Worm (Caenorhabditis elegans): ENCODE results near the gene srh-301.
"Not testable (repeated sequence)": the region's sequence is repeated elsewhere in the genome, so short reads cannot be mapped to it uniquely, and the experiment has no call there.

srh-301 gene

ce11 chrV:17857901-17858300 lies 33.2 kb downstream of the srh-301 start (continued):
- no peak for TF ChIP-seq egl-27 (tag; optimal IDR thresholded peaks at IDR 0.05)
- TF ChIP-seq jun-1 (tag; optimal IDR thresholded peaks at IDR 0.05), result peak; percentile 73
- no peak for TF ChIP-seq nhr-43 (tag; optimal IDR thresholded peaks at IDR 0.05; ENCODE audit: poor library complexity, severe bottlenecking)
- peak; percentile 99 for TF ChIP-seq nfya-1 (tag; optimal IDR thresholded peaks at IDR 0.05; ENCODE audit: insufficient read depth)
- TF ChIP-seq skn-1 (tag; optimal IDR thresholded peaks at IDR 0.05), result peak; percentile 33
- TF ChIP-seq snpc-4 (tag; optimal IDR thresholded peaks at IDR 0.05), result peak; percentile 63
- TF ChIP-seq R02D3.7 (tag; optimal IDR thresholded peaks at IDR 0.05), result peak; percentile 65
- no peak for TF ChIP-seq nhr-237 (tag; optimal IDR thresholded peaks at IDR 0.05)
- no peak for TF ChIP-seq mml-1 (tag; optimal IDR thresholded peaks at IDR 0.05)
- no peak for TF ChIP-seq ZK546.5 (tag; optimal IDR thresholded peaks at IDR 0.05)
- no peak for TF ChIP-seq unc-39 (tag; optimal IDR thresholded peaks at IDR 0.05)

- TF ChIP-seq ceh-82 (tag; optimal IDR thresholded peaks at IDR 0.05), result no peak
These were observed 34.4 kb downstream of the srh-301 start for ce11 chrV:17859065-17859464.

ce11 chrV:17859519-17859918 lies 34.8 kb downstream of the srh-301 start:
- TF ChIP-seq fkh-10 (GFP tag; optimal IDR thresholded peaks at IDR 0.05) (no peak), elt-1 (tag; optimal IDR thresholded peaks at IDR 0.05) (no peak), nhr-11 (tag; optimal IDR thresholded peaks at IDR 0.05) (no peak), nhr-28 (tag; optimal IDR thresholded peaks at IDR 0.05) (no peak)

- TF ChIP-seq mdl-1, elt-3, daf-12 (tag; optimal IDR thresholded peaks at IDR 0.05): not testable (repeated sequence)
These were observed 40.6 kb downstream of the srh-301 start, which contains the start of gene Y59A8A.8 for ce11 chrV:17865309-17865708. Gene Y59A8A.8 (plus strand): TSS chrV:17865609.

ce11 chrV:17870569-17870968 lies 45.9 kb downstream of the srh-301 start, which contains the start of gene csn-1:
Gene csn-1 (minus strand): TSS chrV:17870651.
- peak; percentile 31 for TF ChIP-seq snpc-4 (tag; optimal IDR thresholded peaks at IDR 0.05)
- TF ChIP-seq pha-4 (tag; optimal IDR thresholded peaks at IDR 0.05), result peak; percentile 45
- TF ChIP-seq pqm-1 (tag; optimal IDR thresholded peaks at IDR 0.05), result no peak
- TF ChIP-seq sea-2 (GFP tag; optimal IDR thresholded peaks at IDR 0.05), result no peak
- no peak for TF ChIP-seq nhr-25 (tag; optimal IDR thresholded peaks at IDR 0.05)
- no peak for TF ChIP-seq nhr-28 (tag; optimal IDR thresholded peaks at IDR 0.05)
- TF ChIP-seq eor-1 (tag; optimal IDR thresholded peaks at IDR 0.05), result no peak
- TF ChIP-seq egl-5 (tag; optimal IDR thresholded peaks at IDR 0.05), result no peak
- TF ChIP-seq fkh-2 (tag; optimal IDR thresholded peaks at IDR 0.05), result no peak
- no peak for TF ChIP-seq skn-1 (tag; optimal IDR thresholded peaks at IDR 0.05)
- no peak for TF ChIP-seq nhr-11 (tag; optimal IDR thresholded peaks at IDR 0.05)
- TF ChIP-seq tbx-2 (tag; optimal IDR thresholded peaks at IDR 0.05), result no peak
- TF ChIP-seq lin-15B (tag; optimal IDR thresholded peaks at IDR 0.05), result peak; percentile 52
- no peak for TF ChIP-seq nhr-12 (tag; optimal IDR thresholded peaks at IDR 0.05)
- no peak for TF ChIP-seq egl-27 (tag; optimal IDR thresholded peaks at IDR 0.05)
- no peak for TF ChIP-seq ceh-9 (tag; optimal IDR thresholded peaks at IDR 0.05)
- TF ChIP-seq mdl-1 (tag; optimal IDR thresholded peaks at IDR 0.05), result no peak
- no peak for TF ChIP-seq ceh-28 (tag; optimal IDR thresholded peaks at IDR 0.05)
- no peak for TF ChIP-seq nhr-23 (tag; optimal IDR thresholded peaks at IDR 0.05)
- no peak for TF ChIP-seq fkh-10 (GFP tag; optimal IDR thresholded peaks at IDR 0.05)
- TF ChIP-seq elt-1 (tag; optimal IDR thresholded peaks at IDR 0.05), result no peak
- TF ChIP-seq zag-1 (tag; optimal IDR thresholded peaks at IDR 0.05), result no peak
- peak; percentile 7 for TF ChIP-seq hmg-11 (tag; optimal IDR thresholded peaks at IDR 0.05)
- TF ChIP-seq jun-1 (tag; optimal IDR thresholded peaks at IDR 0.05), result no peak

ce11 chrV:17871049-17871448 lies 46.3 kb downstream of the srh-301 start, which contains the start of gene phf-14:
Gene phf-14 (plus strand): TSS chrV:17871393.
- peak; percentile 14 for TF ChIP-seq pqm-1 (tag; optimal IDR thresholded peaks at IDR 0.05)
- peak; percentile 22 for TF ChIP-seq ceh-82 (tag; optimal IDR thresholded peaks at IDR 0.05)
- peak; percentile 73 for TF ChIP-seq pha-4 (tag; optimal IDR thresholded peaks at IDR 0.05)
- TF ChIP-seq nhr-23 (tag; optimal IDR thresholded peaks at IDR 0.05), result peak; percentile 55
- peak; percentile 43 for TF ChIP-seq snpc-4 (tag; optimal IDR thresholded peaks at IDR 0.05)
- no peak for TF ChIP-seq elt-1 (tag; optimal IDR thresholded peaks at IDR 0.05)
- TF ChIP-seq lin-15B (tag; optimal IDR thresholded peaks at IDR 0.05), result peak; percentile 80
- peak; percentile 50 for TF ChIP-seq nfya-1 (tag; optimal IDR thresholded peaks at IDR 0.05; ENCODE audit: insufficient read depth)
- peak; percentile 8 for TF ChIP-seq elt-2 (tag; optimal IDR thresholded peaks at IDR 0.05)
- no peak for TF ChIP-seq hmg-11 (tag; optimal IDR thresholded peaks at IDR 0.05)
- peak; percentile 1 for TF ChIP-seq nhr-25 (tag; optimal IDR thresholded peaks at IDR 0.05)
- no peak for TF ChIP-seq nhr-67 (tag; optimal IDR thresholded peaks at IDR 0.05)
